Fruit fly (Drosophila melanogaster) whole organism, prepupa: ENCODE results near the gene CG43336.
A peak's percentile ranks its signal among the peaks of the same experiment; 100 is the strongest.

Source experiments
- Blimp-1 ChIP-seq: fragments of 200-800 bp; sonication (Bioruptor generic); optimal IDR thresholded peaks from 3 replicates; lab custom pipeline; 2017; ENCODE audit warnings: missing biosample characterization, missing genetic modification characterization, mild to moderate bottlenecking, moderate library complexity, missing genetic modification reagents
- CG10631 ChIP-seq: fragments of 200-800 bp; sonication (Bioruptor generic); optimal IDR thresholded peaks from 2 replicates; lab custom pipeline; 2016; ENCODE audit warnings: missing biosample characterization, missing genetic modification characterization
- CG10669 ChIP-seq: fragments of 200-800 bp; sonication (Bioruptor generic); optimal IDR thresholded peaks from 3 replicates; lab custom pipeline; 2018; ENCODE audit warnings: missing biosample characterization, mild to moderate bottlenecking, missing genetic modification characterization, moderate library complexity
- CG11294 ChIP-seq: fragments of 200-800 bp; sonication (Bioruptor generic); IDR thresholded peaks from 2 replicates; pipeline ENCODE4 v1.3.6; 2022; ENCODE audit warnings: missing biosample characterization, missing genetic modification characterization
- CG11762 ChIP-seq: fragments of 200-800 bp; sonication (Bioruptor generic); optimal IDR thresholded peaks from 3 replicates; lab custom pipeline; 2016; ENCODE audit warnings: missing biosample characterization, missing genetic modification characterization; ENCODE audit not compliant: insufficient read depth
- CG11902 ChIP-seq: fragments of 200-800 bp; sonication (Bioruptor generic); optimal IDR thresholded peaks from 3 replicates; lab custom pipeline; 2016; ENCODE audit warnings: missing biosample characterization, missing genetic modification characterization
- CG15336 ChIP-seq: fragments of 200-800 bp; sonication (Bioruptor generic); IDR thresholded peaks from 2 replicates; pipeline ENCODE4 v1.3.6; 2022; ENCODE audit warnings: missing biosample characterization, missing genetic modification characterization
- CG1621 ChIP-seq: fragments of 200-800 bp; sonication (Bioruptor generic); optimal IDR thresholded peaks from 3 replicates; lab custom pipeline; 2018; ENCODE audit warnings: missing biosample characterization, mild to moderate bottlenecking, missing genetic modification characterization
- CG3032 ChIP-seq: fragments of 200-800 bp; optimal IDR thresholded peaks from 2 replicates; lab custom pipeline; 2019; ENCODE audit warnings: missing biosample characterization, mild to moderate bottlenecking, missing genetic modification characterization, moderate library complexity
- CG31627 ChIP-seq: fragments of 200-800 bp; sonication (Bioruptor generic); optimal IDR thresholded peaks from 3 replicates; lab custom pipeline; 2016; ENCODE audit warnings: missing biosample characterization, missing genetic modification characterization
- CG32006 ChIP-seq: fragments of 200-800 bp; sonication (Bioruptor generic); optimal IDR thresholded peaks from 3 replicates; lab custom pipeline; 2017; ENCODE audit warnings: missing biosample characterization, mild to moderate bottlenecking, missing genetic modification characterization
- CG34406 ChIP-seq: fragments of 200-800 bp; sonication (Bioruptor generic); optimal IDR thresholded peaks from 3 replicates; lab custom pipeline; 2016; ENCODE audit warnings: missing biosample characterization, missing genetic modification characterization
- CG3919 ChIP-seq: fragments of 200-800 bp; sonication (Bioruptor generic); optimal IDR thresholded peaks from 3 replicates; lab custom pipeline; 2016; ENCODE audit warnings: missing biosample characterization, missing genetic modification characterization
- CG4318 ChIP-seq: fragments of 200-800 bp; sonication (Bioruptor generic); optimal IDR thresholded peaks from 3 replicates; lab custom pipeline; 2017; ENCODE audit warnings: missing biosample characterization, mild to moderate bottlenecking, missing genetic modification characterization
- CG6163 ChIP-seq: fragments of 200-800 bp; sonication (Bioruptor generic); IDR thresholded peaks from 3 replicates; pipeline ENCODE4 v1.3.6; 2022; ENCODE audit warnings: missing biosample characterization, missing genetic modification characterization
- CG6276 ChIP-seq: fragments of 200-800 bp; sonication (Bioruptor generic); optimal IDR thresholded peaks from 2 replicates; lab custom pipeline; 2017; ENCODE audit warnings: missing biosample characterization, mild to moderate bottlenecking, missing genetic modification characterization
- CG6854 ChIP-seq: fragments of 200-800 bp; sonication (Bioruptor generic); optimal IDR thresholded peaks from 2 replicates; lab custom pipeline; 2017; ENCODE audit warnings: missing biosample characterization, mild to moderate bottlenecking, missing genetic modification characterization
- CG7368 ChIP-seq: fragments of 200-800 bp; sonication (Bioruptor generic); optimal IDR thresholded peaks from 3 replicates; lab custom pipeline; 2016; ENCODE audit warnings: missing biosample characterization, missing genetic modification characterization
- CG8119 ChIP-seq: fragments of 200-800 bp; sonication (Bioruptor generic); IDR thresholded peaks from 3 replicates; pipeline ENCODE4 v1.3.6; 2022; ENCODE audit warnings: missing biosample characterization, missing genetic modification characterization
- CG8319 ChIP-seq: fragments of 200-800 bp; sonication (Bioruptor generic); optimal IDR thresholded peaks from 3 replicates; lab custom pipeline; 2016; ENCODE audit warnings: missing biosample characterization, missing genetic modification characterization
- CG8632 ChIP-seq: fragments of 200-800 bp; sonication (Bioruptor generic); optimal IDR thresholded peaks from 3 replicates; lab custom pipeline; 2016; ENCODE audit warnings: missing biosample characterization, missing genetic modification characterization
- Eip75B ChIP-seq: fragments of 200-800 bp; sonication (Bioruptor generic); optimal IDR thresholded peaks from 3 replicates; lab custom pipeline; 2016; ENCODE audit warnings: missing biosample characterization, missing genetic modification characterization
- Eip78C ChIP-seq: fragments of 200-800 bp; sonication (Bioruptor generic); peaks from one replicate; lab custom pipeline; 2016; ENCODE audit warnings: missing biosample characterization, missing genetic modification characterization
- Ets21C ChIP-seq: fragments of 200-800 bp; sonication (Bioruptor generic); optimal IDR thresholded peaks from 3 replicates; lab custom pipeline; 2016; ENCODE audit warnings: missing biosample characterization, missing genetic modification characterization
- Ets96B ChIP-seq: fragments of 200-800 bp; optimal IDR thresholded peaks from 2 replicates; lab custom pipeline; 2019; ENCODE audit warnings: missing biosample characterization, mild to moderate bottlenecking, missing genetic modification characterization, moderate library complexity
- Gug ChIP-seq: fragments of 200-800 bp; sonication (Bioruptor generic); IDR thresholded peaks from 2 replicates; pipeline ENCODE4 v1.3.6; 2022; ENCODE audit warnings: missing biosample characterization, missing genetic modification characterization
- Hr38 ChIP-seq: sonication (Bioruptor generic); optimal IDR thresholded peaks from 2 replicates; lab custom pipeline; 2016; ENCODE audit warnings: missing biosample characterization, missing genetic modification characterization
- Lpt ChIP-seq: fragments of 200-800 bp; sonication (Bioruptor generic); optimal IDR thresholded peaks from 3 replicates; lab custom pipeline; 2016; ENCODE audit warnings: missing biosample characterization, missing genetic modification characterization
- Met ChIP-seq: fragments of 200-800 bp; sonication (Bioruptor generic); optimal IDR thresholded peaks from 3 replicates; lab custom pipeline; 2016; ENCODE audit warnings: missing biosample characterization, missing genetic modification characterization
- OdsH ChIP-seq: fragments of 200-800 bp; sonication (Bioruptor generic); optimal IDR thresholded peaks from 3 replicates; lab custom pipeline; 2016; ENCODE audit warnings: missing biosample characterization, missing genetic modification characterization
- Smox ChIP-seq: fragments of 200-800 bp; sonication (Bioruptor generic); optimal IDR thresholded peaks from 3 replicates; lab custom pipeline; 2016; ENCODE audit warnings: missing biosample characterization, missing genetic modification characterization
- Sox102F ChIP-seq: fragments of 200-800 bp; sonication (Bioruptor generic); optimal IDR thresholded peaks from 2 replicates; lab custom pipeline; 2016; ENCODE audit warnings: missing biosample characterization, mild to moderate bottlenecking, missing genetic modification characterization
- Sox14 ChIP-seq: fragments of 200-800 bp; sonication (Bioruptor generic); optimal IDR thresholded peaks from 3 replicates; lab custom pipeline; 2016; ENCODE audit warnings: missing biosample characterization, missing genetic modification characterization
- Sox15 ChIP-seq: fragments of 200-800 bp; sonication (Bioruptor generic); optimal IDR thresholded peaks from 3 replicates; lab custom pipeline; 2016; ENCODE audit warnings: missing biosample characterization, missing genetic modification characterization
- achi ChIP-seq: fragments of 200-800 bp; sonication (Bioruptor generic); optimal IDR thresholded peaks from 3 replicates; lab custom pipeline; 2016; ENCODE audit warnings: missing biosample characterization, missing genetic modification characterization
- acj6 ChIP-seq: fragments of 200-800 bp; sonication (Bioruptor generic); optimal IDR thresholded peaks from 3 replicates; lab custom pipeline; 2016; ENCODE audit warnings: missing biosample characterization, missing genetic modification characterization
- dac ChIP-seq: fragments of 200-800 bp; sonication (Bioruptor generic); optimal IDR thresholded peaks from 2 replicates; lab custom pipeline; 2017; ENCODE audit warnings: missing biosample characterization, mild to moderate bottlenecking, missing genetic modification characterization
- dsx ChIP-seq: fragments of 200-800 bp; optimal IDR thresholded peaks from 3 replicates; lab custom pipeline; 2019; ENCODE audit warnings: missing biosample characterization, mild to moderate bottlenecking, missing genetic modification characterization, moderate library complexity; ENCODE audit not compliant: poor library complexity, severe bottlenecking
- esn ChIP-seq: fragments of 200-800 bp; sonication (Bioruptor generic); optimal IDR thresholded peaks from 2 replicates; lab custom pipeline; 2016; ENCODE audit warnings: missing biosample characterization, mild to moderate bottlenecking, missing genetic modification characterization, moderate library complexity
- fd59A ChIP-seq: fragments of 200-800 bp; sonication (Bioruptor generic); optimal IDR thresholded peaks from 2 replicates; lab custom pipeline; 2017; ENCODE audit warnings: missing biosample characterization, mild to moderate bottlenecking, missing genetic modification characterization, missing genetic modification reagents
- fd85E ChIP-seq: fragments of 200-800 bp; sonication (Bioruptor generic); optimal IDR thresholded peaks from 3 replicates; lab custom pipeline; 2016; ENCODE audit warnings: missing biosample characterization, missing genetic modification characterization
- lz ChIP-seq: fragments of 200-800 bp; sonication (Bioruptor generic); optimal IDR thresholded peaks from 3 replicates; lab custom pipeline; 2016; ENCODE audit warnings: missing biosample characterization, missing genetic modification characterization
- pdm3 ChIP-seq: fragments of 200-800 bp; sonication (Bioruptor generic); optimal IDR thresholded peaks from 3 replicates; lab custom pipeline; 2016; ENCODE audit warnings: missing biosample characterization, missing genetic modification characterization
- ss ChIP-seq, 2 experiments: fragments of 200-800 bp; sonication (Bioruptor generic); optimal IDR thresholded peaks; 2 replicates in 1 of 2; 3 replicates in 1 of 2; lab custom pipeline; 2017 to 2018; ENCODE audit warnings: mild to moderate bottlenecking in 2 of 2, missing biosample characterization in 2 of 2, missing genetic modification characterization in 2 of 2, moderate library complexity in 1 of 2
- svp ChIP-seq: fragments of 200-800 bp; sonication (Bioruptor generic); peaks from one replicate; lab custom pipeline; 2016; ENCODE audit warnings: missing biosample characterization, missing genetic modification characterization
- topi ChIP-seq: fragments of 200-800 bp; sonication (Bioruptor generic); optimal IDR thresholded peaks from 3 replicates; lab custom pipeline; 2016; ENCODE audit warnings: missing biosample characterization, missing genetic modification characterization
- vri ChIP-seq: fragments of 200-800 bp; sonication (Bioruptor generic); optimal IDR thresholded peaks from 3 replicates; lab custom pipeline; 2016; ENCODE audit warnings: missing biosample characterization, mild to moderate bottlenecking, missing genetic modification characterization

CG43336 gene

dm6 chr3R:15651770-15652410, 14.9 kb downstream of the CG43336 start (continued):
- TF ChIP-seq dsx (peak; percentile 97), CG10631 (GFP tag; lab: Kevin White, UChicago) (peak; percentile 97), Smox (GFP tag; lab: Kevin White, UChicago) (peak; percentile 93), pdm3 (GFP tag; lab: Kevin White, UChicago) (peak; percentile 96), vri (GFP tag; lab: Kevin White, UChicago) (peak; percentile 93), esn (GFP tag; lab: Kevin White, UChicago) (peak; percentile 97), Lpt (peak; percentile 99), CG3919 (GFP tag; lab: Kevin White, UChicago) (peak; percentile 99), CG8319 (GFP tag; lab: Kevin White, UChicago) (peak; percentile 98), ss (GFP tag; optimal IDR thresholded peaks at IDR 0.05; lab: Kevin White, UChicago) (peak; percentile 93 to 96), CG6854 (GFP tag; lab: Kevin White, UChicago) (peak; percentile 95), OdsH (peak; percentile 95), CG11762 (GFP tag; lab: Kevin White, UChicago) (peak; percentile 98), Ets96B (tag; lab: Kevin White, UChicago) (peak; percentile 99), CG10669 (GFP tag; lab: Kevin White, UChicago) (peak; percentile 99), Eip78C (peak; percentile 100), Hr38 (GFP tag; lab: Kevin White, UChicago) (peak; percentile 49), CG31627 (GFP tag; lab: Kevin White, UChicago) (peak; percentile 95), CG8119 (GFP tag; lab: Robert Waterston, UW) (peak; percentile 97)

- TF ChIP-seq Smox (GFP tag; lab: Kevin White, UChicago) (no peak), achi (GFP tag; lab: Kevin White, UChicago) (peak; percentile 48), CG15336 (peak; percentile 39; the same call in 1 of the 2 replicates), Hr38 (GFP tag; lab: Kevin White, UChicago) (no peak), acj6 (GFP tag; lab: Kevin White, UChicago) (peak; percentile 40), CG11294 (GFP tag; lab: Robert Waterston, UW) (no peak), CG31627 (GFP tag; lab: Kevin White, UChicago) (no peak), ss (GFP tag; optimal IDR thresholded peaks at IDR 0.05; lab: Kevin White, UChicago) (no peak), CG6276 (GFP tag; lab: Kevin White, UChicago) (no peak), CG1621 (no peak), Ets21C (GFP tag; lab: Kevin White, UChicago) (no peak), Sox102F (peak; percentile 1), dsx (peak; percentile 25), dac (GFP tag; lab: Kevin White, UChicago) (no peak), Sox14 (GFP tag; lab: Kevin White, UChicago) (no peak), OdsH (peak; percentile 40), CG4318 (peak; percentile 6), lz (GFP tag; lab: Kevin White, UChicago) (no peak), Ets96B (tag; lab: Kevin White, UChicago) (peak; percentile 62), CG6854 (GFP tag; lab: Kevin White, UChicago) (no peak), CG11762 (GFP tag; lab: Kevin White, UChicago) (no peak), CG11902 (GFP tag; lab: Kevin White, UChicago) (no peak), CG7368 (GFP tag; lab: Kevin White, UChicago) (no peak), svp (peak; percentile 59), vri (GFP tag; lab: Kevin White, UChicago) (no peak), CG34406 (GFP tag; lab: Kevin White, UChicago) (peak; percentile 41), CG3032 (tag; lab: Kevin White, UChicago) (peak; percentile 49), Eip75B (GFP tag; lab: Kevin White, UChicago) (no peak), CG6163 (GFP tag; lab: Robert Waterston, UW) (peak; percentile 64), CG32006 (peak; percentile 18), fd85E (GFP tag; lab: Kevin White, UChicago) (no peak), Blimp-1 (GFP tag; lab: Kevin White, UChicago) (no peak), CG10631 (GFP tag; lab: Kevin White, UChicago) (peak; percentile 53), topi (GFP tag; lab: Kevin White, UChicago) (peak; percentile 12), Sox15 (GFP tag; lab: Kevin White, UChicago) (no peak), Met (GFP tag; lab: Kevin White, UChicago) (peak; percentile 30), CG8632 (GFP tag; lab: Kevin White, UChicago) (peak; percentile 41), Gug (GFP tag; lab: Robert Waterston, UW) (no peak), fd59A (GFP tag; lab: Kevin White, UChicago) (no peak)
These were observed 15.8 kb downstream of the CG43336 start for dm6 chr3R:15652632-15653248.
